Worm (Caenorhabditis elegans) whole organism, L4 larva: Measurements from ENCODE around the gene F20D6.9.

Experiments used
- D1046.2 ChIP-seq: fragments of 200-800 bp; sonication (Bioruptor generic); IDR thresholded peaks from 2 replicates; pipeline ENCODE4 v1.3.6; 2022; ENCODE audit warnings: missing genetic modification characterization, missing compliant biosample characterization
- T20F7.1 ChIP-seq: fragments of 200-800 bp; sonication (Bioruptor generic); optimal IDR thresholded peaks from 2 replicates; lab custom pipeline; 2018; ENCODE audit warnings: mild to moderate bottlenecking, missing genetic modification characterization, missing compliant biosample characterization
- Y48G9A.11 ChIP-seq: fragments of 200-800 bp; sonication (Bioruptor generic); IDR thresholded peaks from 2 replicates; pipeline ENCODE4 v1.3.6; 2022; ENCODE audit warnings: missing genetic modification reagents, missing genetic modification characterization, missing compliant biosample characterization
- ZK546.5 ChIP-seq, 2 experiments: sonication (generic microtip); optimal IDR thresholded peaks; 2 replicates each; lab custom pipeline; 2017; ENCODE audit warnings: missing biosample characterization in 2 of 2, missing genetic modification characterization in 2 of 2
- aha-1 ChIP-seq: fragments of 150-350 bp; peaks from one replicate; lab custom pipeline; 2014; ENCODE audit warnings: missing biosample characterization, missing genetic modification characterization
- attf-4 ChIP-seq: sonication (generic microtip); optimal IDR thresholded peaks from 3 replicates; lab custom pipeline; 2017; ENCODE audit warnings: missing biosample characterization, missing genetic modification characterization
- ceh-32 ChIP-seq: sonication (generic microtip); optimal IDR thresholded peaks from 2 replicates; lab custom pipeline; 2016; ENCODE audit warnings: mild to moderate bottlenecking, missing genetic modification characterization, missing compliant biosample characterization; ENCODE audit not compliant: poor library complexity
- ceh-44 ChIP-seq: fragments of 200-800 bp; sonication (Bioruptor generic); IDR thresholded peaks from 2 replicates; pipeline ENCODE4 v1.3.6; 2022; ENCODE audit warnings: missing genetic modification reagents, missing genetic modification characterization, missing compliant biosample characterization
- cey-2 ChIP-seq: sonication (generic microtip); optimal IDR thresholded peaks from 3 replicates; lab custom pipeline; 2017; ENCODE audit warnings: missing genetic modification characterization, mild to moderate bottlenecking, missing compliant biosample characterization, antibody characterized with exemption, borderline replicate concordance; ENCODE audit not compliant: insufficient read depth
- daf-16 ChIP-seq, 3 experiments: sonication (generic microtip); optimal IDR thresholded peaks; 2 replicates each; lab custom pipeline; 2016 to 2017; ENCODE audit warnings: missing genetic modification characterization in 3 of 3, missing genetic modification reagents in 3 of 3, mild to moderate bottlenecking in 2 of 3, missing compliant biosample characterization in 2 of 3, missing biosample characterization in 1 of 3, moderate library complexity in 1 of 3
- dmd-8 ChIP-seq: fragments of 200-800 bp; sonication (Bioruptor generic); IDR thresholded peaks from 2 replicates; pipeline ENCODE4 v1.3.6; 2022; ENCODE audit warnings: missing genetic modification characterization, missing compliant biosample characterization
- dpl-1 ChIP-seq: fragments of 150-350 bp; optimal IDR thresholded peaks from 2 replicates; lab custom pipeline; 2014; ENCODE audit warnings: missing biosample characterization, missing genetic modification reagents, missing genetic modification characterization
- dve-1 ChIP-seq: sonication (generic microtip); optimal IDR thresholded peaks from 2 replicates; lab custom pipeline; 2017; ENCODE audit warnings: antibody characterized with exemption, mild to moderate bottlenecking, missing genetic modification characterization, missing compliant biosample characterization; ENCODE audit not compliant: insufficient read depth
- egl-27 ChIP-seq: sonication (generic microtip); optimal IDR thresholded peaks from 3 replicates; lab custom pipeline; 2017; ENCODE audit warnings: missing biosample characterization, missing genetic modification reagents, missing genetic modification characterization
- egl-43 ChIP-seq: fragments of 200-800 bp; sonication (Bioruptor generic); IDR thresholded peaks from 2 replicates; pipeline ENCODE4 v1.3.6; 2022; ENCODE audit warnings: missing genetic modification reagents, missing genetic modification characterization, missing compliant biosample characterization
- fkh-10 ChIP-seq: fragments of 150-350 bp; optimal IDR thresholded peaks from 2 replicates; lab custom pipeline; 2014; ENCODE audit warnings: missing biosample characterization, missing genetic modification reagents, missing genetic modification characterization
- hif-1 ChIP-seq, 2 experiments: sonication (generic microtip); optimal IDR thresholded peaks; 2 replicates each; lab custom pipeline; 2016 to 2017; ENCODE audit warnings: missing compliant biosample characterization in 2 of 2, missing genetic modification characterization in 2 of 2, missing genetic modification reagents in 2 of 2, missing genotype in 2 of 2, mild to moderate bottlenecking in 1 of 2
- hlh-11 ChIP-seq: fragments of 200-800 bp; sonication (Bioruptor generic); optimal IDR thresholded peaks from 2 replicates; lab custom pipeline; 2018; ENCODE audit warnings: mild to moderate bottlenecking, missing genetic modification characterization, missing compliant biosample characterization
- hlh-30 ChIP-seq: sonication (generic microtip); optimal IDR thresholded peaks from 2 replicates; lab custom pipeline; 2017; ENCODE audit warnings: antibody characterized with exemption, mild to moderate bottlenecking, missing genetic modification characterization, missing compliant biosample characterization; ENCODE audit not compliant: insufficient read depth
- hmg-1.1 ChIP-seq: fragments of 200-800 bp; sonication (Bioruptor generic); IDR thresholded peaks from 2 replicates; pipeline ENCODE4 v1.3.6; 2022; ENCODE audit warnings: missing genetic modification reagents, missing genetic modification characterization, missing compliant biosample characterization
- lin-15B ChIP-seq: fragments of 150-350 bp; sonication (generic microtip); optimal IDR thresholded peaks from 3 replicates; lab custom pipeline; 2014; ENCODE audit warnings: missing biosample characterization, missing genetic modification characterization
- lin-38 ChIP-seq: fragments of 200-800 bp; sonication (Bioruptor generic); IDR thresholded peaks from 2 replicates; pipeline ENCODE4 v1.3.6; 2022; ENCODE audit warnings: missing genetic modification reagents, missing genetic modification characterization, missing compliant biosample characterization
- lin-39 ChIP-seq: fragments of 150-350 bp; optimal IDR thresholded peaks from 2 replicates; lab custom pipeline; 2014; ENCODE audit warnings: missing biosample characterization, missing genetic modification reagents, missing genetic modification characterization
- lsy-2 ChIP-seq, 2 experiments: fragments of 150-350 bp in 1 of 2; sonication (generic microtip) in 1 of 2; optimal IDR thresholded peaks; 2 replicates each; lab custom pipeline; 2014 to 2017; ENCODE audit warnings: missing biosample characterization in 2 of 2, missing genetic modification characterization in 2 of 2
- mdl-1 ChIP-seq, 2 experiments: fragments of 150-350 bp in 1 of 2; sonication (generic microtip) in 1 of 2; optimal IDR thresholded peaks; 2 replicates each; lab custom pipeline; 2014 to 2017; ENCODE audit warnings: missing biosample characterization in 2 of 2, missing genetic modification characterization in 2 of 2
- mdt-29 ChIP-seq: fragments of 200-800 bp; sonication (Bioruptor generic); IDR thresholded peaks from 2 replicates; pipeline ENCODE4 v1.3.6; 2022; ENCODE audit warnings: missing genetic modification reagents, missing genetic modification characterization, missing compliant biosample characterization
- mes-2 ChIP-seq: sonication (generic microtip); optimal IDR thresholded peaks from 2 replicates; lab custom pipeline; 2016; ENCODE audit warnings: missing genotype, mild to moderate bottlenecking, missing genetic modification characterization, missing compliant biosample characterization; ENCODE audit not compliant: poor library complexity, severe bottlenecking
- mxl-3 ChIP-seq: fragments of 200-800 bp; sonication (Bioruptor generic); optimal IDR thresholded peaks from 2 replicates; lab custom pipeline; 2018; ENCODE audit warnings: mild to moderate bottlenecking, missing genetic modification characterization, missing compliant biosample characterization
- nhr-10 ChIP-seq: fragments of 150-350 bp; optimal IDR thresholded peaks from 2 replicates; lab custom pipeline; 2014; ENCODE audit warnings: missing biosample characterization, missing genetic modification characterization
- nhr-28 ChIP-seq: fragments of 150-350 bp; optimal IDR thresholded peaks from 2 replicates; lab custom pipeline; 2014; ENCODE audit warnings: missing biosample characterization, missing genetic modification characterization
- nhr-6 ChIP-seq: fragments of 150-350 bp; optimal IDR thresholded peaks from 2 replicates; lab custom pipeline; 2014; ENCODE audit warnings: missing biosample characterization, missing genetic modification characterization
- pqm-1 ChIP-seq: sonication (generic microtip); optimal IDR thresholded peaks from 2 replicates; lab custom pipeline; 2017; ENCODE audit warnings: missing biosample characterization, missing genetic modification characterization
- saeg-2 ChIP-seq: fragments of 200-800 bp; sonication (Bioruptor generic); IDR thresholded peaks from 2 replicates; pipeline ENCODE4 v1.3.6; 2022; ENCODE audit warnings: missing genetic modification reagents, missing genetic modification characterization, missing compliant biosample characterization
- sdz-12 ChIP-seq: fragments of 200-800 bp; sonication (Bioruptor generic); optimal IDR thresholded peaks from 2 replicates; lab custom pipeline; 2018; ENCODE audit warnings: mild to moderate bottlenecking, missing genetic modification characterization, missing compliant biosample characterization
- unc-62 ChIP-seq, 3 experiments: fragments of 150-350 bp in 1 of 3; sonication (generic microtip); optimal IDR thresholded peaks in 2 of 3; peaks in 1 of 3; 1 replicate in 1 of 3; 2 replicates in 2 of 3; lab custom pipeline; 2014 to 2017; ENCODE audit warnings: missing biosample characterization in 3 of 3, missing genetic modification characterization in 3 of 3, missing genetic modification reagents in 3 of 3, missing genotype in 1 of 3
- zag-1 ChIP-seq: fragments of 150-350 bp; optimal IDR thresholded peaks from 2 replicates; lab custom pipeline; 2014; ENCODE audit warnings: missing biosample characterization, missing genetic modification characterization
- zfp-3 ChIP-seq: fragments of 200-800 bp; sonication (Bioruptor generic); conservative IDR thresholded peaks from 2 replicates; pipeline ENCODE4 v1.3.6; 2022; ENCODE audit warnings: missing genetic modification reagents, missing genetic modification characterization, missing compliant biosample characterization
- zip-11 ChIP-seq: fragments of 200-800 bp; sonication (Bioruptor generic); IDR thresholded peaks from 2 replicates; pipeline ENCODE4 v1.3.6; 2022; ENCODE audit warnings: missing genetic modification characterization, missing compliant biosample characterization
- zip-2 ChIP-seq: fragments of 150-350 bp; optimal IDR thresholded peaks from 2 replicates; lab custom pipeline; 2014; ENCODE audit warnings: missing biosample characterization, missing genetic modification characterization
- ztf-11 ChIP-seq: fragments of 150-350 bp; optimal IDR thresholded peaks from 2 replicates; lab custom pipeline; 2014; ENCODE audit warnings: missing biosample characterization, missing genetic modification characterization

The F20D6.9 gene

ce11 chrV:8188421-8188820 lies 11.2 kb upstream of the F20D6.9 start, which contains the start of gene F20D6.15:
Gene F20D6.15, minus strand, starts transcription at chrV:8188467.
- TF ChIP-seq zag-1 (tag; lab: Kevin White, UChicago) (no peak), lsy-2 (tag; optimal IDR thresholded peaks at IDR 0.05; lab: Kevin White, UChicago) (no peak), aha-1 (tag; lab: Kevin White, UChicago) (peak; percentile 94)
- TF ChIP-seq, all 104 proteins: peak for 1

DNA sequence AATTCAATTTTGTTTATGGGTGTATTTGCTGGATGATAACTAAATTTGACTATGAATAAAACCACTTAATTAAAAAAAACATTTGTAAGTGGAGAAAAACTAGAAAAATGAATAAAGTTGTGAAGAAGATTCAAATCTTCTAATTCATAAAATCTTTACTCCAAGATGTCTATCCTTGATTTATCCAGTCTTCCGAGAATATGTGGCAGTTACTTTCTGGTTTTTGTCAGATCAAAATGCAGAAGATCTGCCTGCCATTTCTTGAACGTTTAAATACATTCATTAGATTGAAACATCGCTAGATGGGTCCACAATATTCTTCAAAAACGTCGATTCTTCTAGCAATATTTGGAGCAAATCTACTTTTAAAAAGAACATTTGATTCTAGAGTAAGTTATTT lies 8.5 kb upstream of the F20D6.9 start, which contains the start of gene F20D6.2:
TSS of gene F20D6.2 (plus strand) at position 301 of the 400 bp plus-strand sequence.
- TF ChIP-seq aha-1 (tag; lab: Kevin White, UChicago) (peak; percentile 68), unc-62 (GFP tag; optimal IDR thresholded peaks at IDR 0.05 in 1 of 2; lab: Kevin White, UChicago) (peak in 1 of 2 experiments; percentile 1), unc-62 (tag; optimal IDR thresholded peaks at IDR 0.05; lab: Kevin White, UChicago) (no peak), hlh-30 (no peak)
- TF ChIP-seq, all 104 proteins: peak for 2

DNA sequence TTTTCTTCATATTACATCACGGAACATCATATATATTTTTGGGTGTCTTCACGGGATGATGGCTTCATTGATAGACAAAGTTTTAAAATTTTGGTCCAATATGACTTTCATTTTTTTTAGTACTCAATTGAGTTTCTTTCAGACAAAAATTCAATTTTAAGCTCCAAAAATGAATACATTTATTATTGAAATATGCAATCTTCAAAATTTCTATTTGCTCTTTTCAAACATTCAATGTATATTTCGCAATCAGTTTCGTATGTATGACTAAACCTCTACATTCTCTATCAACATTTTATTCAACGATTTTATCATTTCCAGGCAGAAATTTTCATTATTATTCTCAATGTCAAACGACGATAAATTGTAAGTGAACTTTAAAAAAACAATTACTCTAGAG lies 6.1 kb upstream of the F20D6.9 start, which contains the start of gene srp-8:
TSS of gene srp-8 (plus strand) at position 301 of the 400 bp plus-strand sequence.
- no peak for TF ChIP-seq daf-16 (GFP tag; optimal IDR thresholded peaks at IDR 0.05; lab: Kevin White, UChicago)
- TF ChIP-seq daf-16 (tag; optimal IDR thresholded peaks at IDR 0.05; lab: Kevin White, UChicago), result no peak
- TF ChIP-seq dmd-8 (GFP tag; lab: Robert Waterston, UW), result no peak
- no peak for TF ChIP-seq ceh-32 (tag; lab: Kevin White, UChicago)
- TF ChIP-seq dpl-1 (GFP tag; lab: Kevin White, UChicago), result no peak
- TF ChIP-seq mdt-29 (GFP tag; lab: Robert Waterston, UW), result no peak
- no peak for TF ChIP-seq hif-1 (tag; optimal IDR thresholded peaks at IDR 0.05; lab: Kevin White, UChicago)
- no peak for TF ChIP-seq cey-2 (tag; lab: Kevin White, UChicago)
- TF ChIP-seq sdz-12 (GFP tag; lab: Kevin White, UChicago), result no peak
- no peak for TF ChIP-seq zip-2
- no peak for TF ChIP-seq saeg-2
- no peak for TF ChIP-seq pqm-1 (tag; lab: Kevin White, UChicago)
- no peak for TF ChIP-seq ztf-11 (tag; lab: Kevin White, UChicago)
- TF ChIP-seq D1046.2, result no peak
- TF ChIP-seq attf-4 (tag; lab: Kevin White, UChicago), result no peak
- no peak for TF ChIP-seq egl-27
- no peak for TF ChIP-seq nhr-28 (tag; lab: Kevin White, UChicago)
- TF ChIP-seq T20F7.1 (GFP tag; lab: Kevin White, UChicago), result no peak
- no peak for TF ChIP-seq fkh-10
- TF ChIP-seq mxl-3 (GFP tag; lab: Kevin White, UChicago), result no peak

DNA sequence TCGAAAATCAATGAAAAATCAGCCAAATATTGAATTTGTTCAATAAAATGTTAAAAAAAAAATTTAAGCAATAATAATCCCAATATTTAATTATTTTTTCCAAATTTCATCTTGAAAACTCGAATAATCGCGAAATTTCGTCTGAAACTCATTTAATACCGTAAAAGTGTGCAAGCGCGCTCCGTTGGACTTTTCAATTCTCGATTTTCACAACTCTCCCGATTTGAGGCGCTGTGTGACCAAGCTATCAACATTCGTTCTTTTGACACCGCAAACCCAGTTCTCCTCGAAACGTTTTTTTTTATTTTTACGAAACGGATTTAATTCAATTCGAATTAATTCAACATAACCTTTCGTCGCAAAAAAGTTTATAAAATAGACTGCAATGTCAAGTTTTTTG lies 3.5 kb upstream of the F20D6.9 start:
- peak; percentile 68 for TF ChIP-seq lin-38 (GFP tag; lab: Robert Waterston, UW)

- peak in 1 of 2 experiments; percentile 36 for TF ChIP-seq lsy-2 (tag; optimal IDR thresholded peaks at IDR 0.05; lab: Kevin White, UChicago)
- peak; percentile 0 for TF ChIP-seq hlh-30
- TF ChIP-seq ceh-44 (GFP tag; lab: Robert Waterston, UW), result peak; percentile 62; the same call in 1 of the 2 replicates
- TF ChIP-seq lin-39 (tag; lab: Kevin White, UChicago), result no peak
- TF ChIP-seq zfp-3 (GFP tag; lab: Robert Waterston, UW), result no peak
- TF ChIP-seq nhr-10 (tag; lab: Kevin White, UChicago), result no peak
- no peak for TF ChIP-seq egl-43 (GFP tag; lab: Robert Waterston, UW)
- TF ChIP-seq zip-11 (GFP tag; lab: Robert Waterston, UW), result no peak
- TF ChIP-seq Y48G9A.11 (GFP tag; lab: Robert Waterston, UW), result no peak
- 0 out of 2 replicates have a peak, but pooled peaks have one; percentile 66 for TF ChIP-seq D1046.2
- no peak for TF ChIP-seq ZK546.5 (tag; optimal IDR thresholded peaks at IDR 0.05; lab: Kevin White, UChicago)
- TF ChIP-seq hmg-1.1, result peak; percentile 51; the same call in 1 of the 2 replicates
- peak; percentile 89 for TF ChIP-seq lin-38 (GFP tag; lab: Robert Waterston, UW)
- TF ChIP-seq lin-15B, result no peak
- peak; percentile 62 for TF ChIP-seq nhr-6
- no peak for TF ChIP-seq mes-2 (tag; lab: Kevin White, UChicago)
- peak; percentile 64 for TF ChIP-seq dve-1 (tag; lab: Kevin White, UChicago)
- TF ChIP-seq mdl-1 (tag; optimal IDR thresholded peaks at IDR 0.05; lab: Kevin White, UChicago), result no peak
- TF ChIP-seq daf-16 (GFP tag; optimal IDR thresholded peaks at IDR 0.05; lab: Kevin White, UChicago), result no peak
- peak; percentile 89 for TF ChIP-seq daf-16 (tag; optimal IDR thresholded peaks at IDR 0.05; lab: Kevin White, UChicago)
- peak; percentile 35 for TF ChIP-seq hlh-11 (tag; lab: Kevin White, UChicago)
These were observed 1.8 kb upstream of the F20D6.9 start, which contains the start of gene srp-7 for ce11 chrV:8178914-8179542. Gene srp-7, plus strand, starts transcription at chrV:8179126.
